Worm (Caenorhabditis elegans): ENCODE results near the gene F14H12.6.
"Not testable (repeated sequence)": the region's sequence is repeated elsewhere in the genome, so short reads cannot be mapped to it uniquely, and the experiment has no call there.

DNA sequence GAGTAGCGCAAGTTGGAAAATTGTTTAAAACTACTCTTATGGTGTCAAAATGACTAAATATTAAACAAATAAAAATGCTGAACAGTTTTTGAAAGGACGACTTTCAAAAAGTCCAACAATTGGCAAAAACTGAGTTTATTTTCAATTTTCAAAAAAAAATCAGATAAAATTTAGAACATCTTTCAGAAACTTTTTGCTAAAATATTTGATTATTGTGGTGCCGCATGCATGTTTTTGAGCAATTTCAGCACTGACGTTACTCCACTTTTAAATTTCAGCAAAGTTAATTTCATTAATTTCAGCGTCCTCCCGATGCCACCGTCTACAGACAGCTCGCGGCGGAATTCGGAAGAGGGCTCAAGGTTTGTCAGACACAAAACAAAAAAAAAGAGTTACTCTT is 18.0 kb downstream of the F14H12.6 start, which contains the start of gene cst-1:
- TF ChIP-seq lin-13 (GFP tag; optimal IDR thresholded peaks at IDR 0.05); ama-1 (optimal IDR thresholded peaks at IDR 0.05); nhr-237 (tag; optimal IDR thresholded peaks at IDR 0.05); elt-1 (tag; optimal IDR thresholded peaks at IDR 0.05); nhr-12 (tag; optimal IDR thresholded peaks at IDR 0.05); ZK546.5 (tag; optimal IDR thresholded peaks at IDR 0.05); ceh-82 (tag; optimal IDR thresholded peaks at IDR 0.05); sma-3 (GFP tag; optimal IDR thresholded peaks at IDR 0.05); ztf-11 (tag; optimal IDR thresholded peaks at IDR 0.05); unc-39 (tag; optimal IDR thresholded peaks at IDR 0.05): not testable (repeated sequence)

Measured in whole organism, L2 larva.